Worm (Caenorhabditis elegans) whole organism, L1 larva: Measurements from ENCODE around the gene tbg-1.

Experiments
- C04F5.9 ChIP-seq: sonication (generic microtip); optimal IDR thresholded peaks from 2 replicates; lab custom pipeline; 2016; ENCODE audit warnings: missing genetic modification characterization, missing compliant biosample characterization
- C16A3.4 ChIP-seq: fragments of 150-350 bp; optimal IDR thresholded peaks from 2 replicates; lab custom pipeline; 2014; ENCODE audit warnings: missing biosample characterization, missing genetic modification characterization
- F16B12.6 ChIP-seq: fragments of 150-350 bp; optimal IDR thresholded peaks from 2 replicates; lab custom pipeline; 2014; ENCODE audit warnings: missing biosample characterization, missing genetic modification characterization
- Y116A8C.19 ChIP-seq: sonication (generic microtip); optimal IDR thresholded peaks from 2 replicates; lab custom pipeline; 2016; ENCODE audit warnings: missing compliant biosample characterization, missing genetic modification characterization, borderline replicate concordance
- aha-1 ChIP-seq: fragments of 150-350 bp; optimal IDR thresholded peaks from 2 replicates; lab custom pipeline; 2014; ENCODE audit warnings: missing biosample characterization, missing genetic modification characterization
- alr-1 ChIP-seq: fragments of 200-800 bp; sonication (Bioruptor generic); optimal IDR thresholded peaks from 2 replicates; lab custom pipeline; 2018; ENCODE audit warnings: borderline replicate concordance, mild to moderate bottlenecking, missing genetic modification characterization, missing compliant biosample characterization
- ama-1 ChIP-seq: fragments of 150-350 bp; optimal IDR thresholded peaks from 2 replicates; lab custom pipeline; 2014
- blmp-1 ChIP-seq: fragments of 150-350 bp; optimal IDR thresholded peaks from 2 replicates; lab custom pipeline; 2014; ENCODE audit warnings: missing biosample characterization, missing genetic modification characterization
- ceh-8 ChIP-seq: fragments of 200-800 bp; sonication (Bioruptor generic); optimal IDR thresholded peaks from 2 replicates; lab custom pipeline; 2018; ENCODE audit warnings: mild to moderate bottlenecking, missing genetic modification characterization, moderate library complexity, missing compliant biosample characterization
- ceh-88 ChIP-seq: fragments of 200-800 bp; sonication (Bioruptor generic); IDR thresholded peaks from 2 replicates; pipeline ENCODE4 v1.3.6; 2022; ENCODE audit warnings: missing genetic modification characterization, missing compliant biosample characterization
- ces-1 ChIP-seq: fragments of 150-350 bp; optimal IDR thresholded peaks from 2 replicates; lab custom pipeline; 2014; ENCODE audit warnings: missing biosample characterization, missing genetic modification reagents, missing genetic modification characterization
- dpl-1 ChIP-seq, 3 experiments: fragments of 150-350 bp in 2 of 3; sonication (generic microtip) in 1 of 3; optimal IDR thresholded peaks; 2 replicates each; lab custom pipeline; 2014 to 2017; ENCODE audit warnings: missing biosample characterization in 3 of 3, missing genetic modification characterization in 3 of 3, missing genetic modification reagents in 3 of 3
- efl-1 ChIP-seq, 4 experiments: fragments of 150-350 bp; optimal IDR thresholded peaks in 3 of 4; peaks in 1 of 4; 1 replicate in 1 of 4; 2 replicates in 3 of 4; lab custom pipeline; 2014; ENCODE audit warnings: missing biosample characterization in 2 of 4, missing genetic modification characterization in 2 of 4, missing genetic modification reagents in 2 of 4
- efl-3 ChIP-seq: fragments of 200-800 bp; sonication (Bioruptor generic); optimal IDR thresholded peaks from 2 replicates; lab custom pipeline; 2018; ENCODE audit warnings: mild to moderate bottlenecking, missing genetic modification characterization, missing compliant biosample characterization
- egl-27 ChIP-seq, 2 experiments: fragments of 150-350 bp in 1 of 2; sonication (generic microtip); optimal IDR thresholded peaks; 3 replicates each; lab custom pipeline; 2017 to 2018; ENCODE audit warnings: missing biosample characterization in 2 of 2, missing genetic modification characterization in 2 of 2, missing genetic modification reagents in 2 of 2
- fkh-8 ChIP-seq: sonication (generic microtip); optimal IDR thresholded peaks from 2 replicates; lab custom pipeline; 2016; ENCODE audit warnings: mild to moderate bottlenecking, missing genetic modification characterization, missing compliant biosample characterization
- hlh-4 ChIP-seq: sonication (generic microtip); optimal IDR thresholded peaks from 2 replicates; lab custom pipeline; 2016; ENCODE audit warnings: mild to moderate bottlenecking, missing genetic modification characterization, missing compliant biosample characterization
- jun-1 ChIP-seq: fragments of 150-350 bp; optimal IDR thresholded peaks from 2 replicates; lab custom pipeline; 2014; ENCODE audit warnings: missing biosample characterization, missing genetic modification reagents, missing genetic modification characterization
- lin-14 ChIP-seq: fragments of 200-800 bp; sonication (Bioruptor generic); optimal IDR thresholded peaks from 2 replicates; lab custom pipeline; 2018; ENCODE audit warnings: mild to moderate bottlenecking, missing genetic modification characterization, moderate library complexity, missing compliant biosample characterization
- lin-15B ChIP-seq: fragments of 150-350 bp; sonication (generic microtip); optimal IDR thresholded peaks from 3 replicates; lab custom pipeline; 2014; ENCODE audit warnings: missing biosample characterization, missing genetic modification characterization
- lin-35 ChIP-seq, 2 experiments: fragments of 150-350 bp; optimal IDR thresholded peaks; 2 replicates each; lab custom pipeline; 2014; ENCODE audit warnings: missing biosample characterization in 2 of 2, missing genetic modification characterization in 2 of 2, missing genetic modification reagents in 2 of 2
- lir-3 ChIP-seq: sonication (generic microtip); optimal IDR thresholded peaks from 2 replicates; lab custom pipeline; 2016; ENCODE audit warnings: mild to moderate bottlenecking, missing genetic modification characterization, moderate library complexity, missing compliant biosample characterization; ENCODE audit not compliant: poor library complexity
- lsy-2 ChIP-seq, 2 experiments: fragments of 150-350 bp; optimal IDR thresholded peaks; 2 replicates each; lab custom pipeline; 2014; ENCODE audit warnings: missing biosample characterization in 2 of 2, missing genetic modification characterization in 2 of 2
- mab-9 ChIP-seq: fragments of 200-800 bp; sonication (Bioruptor generic); IDR thresholded peaks from 2 replicates; pipeline ENCODE4 v1.3.6; 2022; ENCODE audit warnings: missing genetic modification reagents, missing genetic modification characterization, missing compliant biosample characterization
- mdl-1 ChIP-seq, 2 experiments: fragments of 150-350 bp; optimal IDR thresholded peaks; 2 replicates each; lab custom pipeline; 2014 to 2017; ENCODE audit warnings: missing biosample characterization in 2 of 2, missing genetic modification characterization in 2 of 2, inconsistent platforms in 1 of 2
- nhr-19 ChIP-seq: fragments of 200-800 bp; sonication (Bioruptor generic); conservative IDR thresholded peaks from 2 replicates; pipeline ENCODE4 v1.3.6; 2022; ENCODE audit warnings: missing genetic modification characterization, missing compliant biosample characterization
- nhr-20 ChIP-seq: sonication (generic microtip); optimal IDR thresholded peaks from 2 replicates; lab custom pipeline; 2016; ENCODE audit warnings: mild to moderate bottlenecking, missing genetic modification characterization, missing compliant biosample characterization
- nhr-237 ChIP-seq: fragments of 150-350 bp; optimal IDR thresholded peaks from 2 replicates; lab custom pipeline; 2014; ENCODE audit warnings: missing biosample characterization, missing genetic modification characterization
- nhr-28 ChIP-seq: fragments of 150-350 bp; optimal IDR thresholded peaks from 2 replicates; lab custom pipeline; 2014; ENCODE audit warnings: missing biosample characterization, missing genetic modification characterization
- nhr-47 ChIP-seq: sonication (generic microtip); optimal IDR thresholded peaks from 2 replicates; lab custom pipeline; 2016; ENCODE audit warnings: mild to moderate bottlenecking, missing genetic modification characterization, moderate library complexity, missing compliant biosample characterization
- nhr-71 ChIP-seq: sonication (generic microtip); optimal IDR thresholded peaks from 2 replicates; lab custom pipeline; 2016; ENCODE audit warnings: mild to moderate bottlenecking, missing genetic modification characterization, moderate library complexity, missing compliant biosample characterization
- nhr-76 ChIP-seq: sonication (generic microtip); optimal IDR thresholded peaks from 2 replicates; lab custom pipeline; 2017; ENCODE audit warnings: missing biosample characterization, missing genetic modification characterization
- nhr-77 ChIP-seq: fragments of 150-350 bp; optimal IDR thresholded peaks from 2 replicates; lab custom pipeline; 2014; ENCODE audit warnings: missing biosample characterization, missing genetic modification characterization
- nhr-84 ChIP-seq: sonication (generic microtip); optimal IDR thresholded peaks from 2 replicates; lab custom pipeline; 2017; ENCODE audit warnings: missing biosample characterization, missing genetic modification characterization
- nhr-85 ChIP-seq: sonication (generic microtip); peaks from one replicate; lab custom pipeline; 2016; ENCODE audit warnings: missing genetic modification characterization, inconsistent platforms, missing compliant biosample characterization
- pag-3 ChIP-seq: sonication (generic microtip); optimal IDR thresholded peaks from 2 replicates; lab custom pipeline; 2017; ENCODE audit warnings: missing genetic modification characterization, mild to moderate bottlenecking, missing compliant biosample characterization, antibody characterized with exemption, borderline replicate concordance; ENCODE audit not compliant: insufficient read depth
- skn-1 ChIP-seq: fragments of 150-350 bp; optimal IDR thresholded peaks from 2 replicates; lab custom pipeline; 2014; ENCODE audit warnings: missing biosample characterization, missing genetic modification characterization
- snpc-4 ChIP-seq: fragments of 150-350 bp; optimal IDR thresholded peaks from 2 replicates; lab custom pipeline; 2014; ENCODE audit warnings: missing biosample characterization, missing genetic modification characterization
- snu-23 ChIP-seq: sonication (generic microtip); optimal IDR thresholded peaks from 2 replicates; lab custom pipeline; 2016; ENCODE audit warnings: missing genetic modification characterization, missing compliant biosample characterization
- sox-4 ChIP-seq: sonication (generic microtip); optimal IDR thresholded peaks from 2 replicates; lab custom pipeline; 2016; ENCODE audit warnings: missing genetic modification characterization, missing compliant biosample characterization
- tbx-2 ChIP-seq: sonication (generic microtip); optimal IDR thresholded peaks from 2 replicates; lab custom pipeline; 2016; ENCODE audit warnings: missing genetic modification characterization, missing compliant biosample characterization
- unc-62 ChIP-seq: fragments of 150-350 bp; optimal IDR thresholded peaks from 2 replicates; lab custom pipeline; 2014; ENCODE audit warnings: missing biosample characterization, missing genetic modification reagents, missing genetic modification characterization
- unc-86 ChIP-seq: sonication (generic microtip); optimal IDR thresholded peaks from 2 replicates; lab custom pipeline; 2016; ENCODE audit warnings: missing genetic modification characterization, missing compliant biosample characterization
- vab-15 ChIP-seq: sonication (generic microtip); optimal IDR thresholded peaks from 2 replicates; lab custom pipeline; 2017; ENCODE audit warnings: missing genotype, mild to moderate bottlenecking, missing genetic modification characterization, missing compliant biosample characterization
- xbp-1 ChIP-seq: sonication (generic microtip); optimal IDR thresholded peaks from 2 replicates; lab custom pipeline; 2016; ENCODE audit warnings: missing genetic modification characterization, missing compliant biosample characterization
- zag-1 ChIP-seq: fragments of 150-350 bp; optimal IDR thresholded peaks from 2 replicates; lab custom pipeline; 2014; ENCODE audit warnings: missing biosample characterization, missing genetic modification characterization
- ztf-11 ChIP-seq, 2 experiments: sonication (generic microtip); optimal IDR thresholded peaks; 2 replicates each; lab custom pipeline; 2016 to 2017; ENCODE audit warnings: missing genetic modification characterization in 2 of 2, missing biosample characterization in 1 of 2, missing compliant biosample characterization in 1 of 2
- ztf-4 ChIP-seq: fragments of 150-350 bp; optimal IDR thresholded peaks from 2 replicates; lab custom pipeline; 2014; ENCODE audit warnings: missing biosample characterization, missing genetic modification characterization

The tbg-1 gene

DNA sequence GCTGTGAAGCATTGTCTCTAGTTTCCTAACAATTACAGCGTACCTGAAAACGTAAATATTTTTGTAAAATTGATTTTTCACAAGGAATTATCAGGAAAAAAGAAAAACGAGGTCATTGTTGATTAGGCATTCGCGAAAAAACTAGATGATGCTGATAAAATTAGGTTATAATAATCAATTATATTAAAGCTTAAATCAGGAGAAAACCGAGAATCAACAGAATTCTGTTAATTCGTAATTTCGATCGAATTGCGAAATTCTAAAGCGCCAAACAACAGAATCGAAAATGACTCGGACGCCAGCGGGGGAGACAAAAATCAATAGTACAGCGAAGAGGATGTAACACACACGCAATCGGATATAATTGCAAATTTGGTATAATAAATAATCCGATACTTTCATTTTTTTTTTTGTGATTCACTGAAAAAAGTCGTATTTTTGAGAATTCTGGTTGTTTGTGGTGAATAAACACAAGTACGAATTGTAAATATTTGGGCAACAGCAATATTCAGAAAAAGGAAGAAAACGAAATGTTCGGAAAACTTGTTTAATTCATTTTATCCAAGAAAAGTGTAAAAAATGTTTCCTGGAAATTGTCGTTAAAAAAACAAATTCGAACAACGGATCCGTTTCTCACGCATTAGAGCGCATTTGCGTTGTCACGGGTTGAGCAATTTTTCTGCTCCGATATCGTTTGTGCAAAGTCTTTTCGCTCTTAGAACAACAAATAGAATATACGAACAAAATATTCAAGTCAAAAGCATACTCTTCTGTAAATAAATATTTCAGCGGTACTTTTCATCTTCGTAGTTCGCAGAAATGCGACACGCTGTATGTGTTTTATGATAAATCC is 48.7 kb downstream of the tbg-1 start, which contains the start of gene ced-7:
ced-7 (minus strand) TSS at position 51 of the 853 bp plus-strand sequence.
- TF ChIP-seq C16A3.4 (tag; lab: Kevin White, UChicago) = peak; percentile 42
- TF ChIP-seq nhr-77 = no peak
- peak; percentile 74 for TF ChIP-seq lin-14 (GFP tag; lab: Kevin White, UChicago)
- TF ChIP-seq ceh-88 (GFP tag; lab: Robert Waterston, UW) = no peak
- peak in 2 of 3 experiments; percentile 4 to 52 for TF ChIP-seq dpl-1 (GFP tag; optimal IDR thresholded peaks at IDR 0.05; lab: Kevin White, UChicago)
- no peak for TF ChIP-seq nhr-19
- TF ChIP-seq blmp-1 (tag; lab: Kevin White, UChicago) = peak; percentile 57
- no peak for TF ChIP-seq snpc-4 (tag; lab: Kevin White, UChicago)
- no peak for TF ChIP-seq snu-23 (GFP tag; lab: Kevin White, UChicago)
- no peak for TF ChIP-seq mab-9
- TF ChIP-seq tbx-2 (tag; lab: Kevin White, UChicago) = no peak
- TF ChIP-seq efl-1 (optimal IDR thresholded peaks at IDR 0.05; lab: Kevin White, UChicago) = peak; percentile 30 to 39
- peak; percentile 49 to 92 for TF ChIP-seq efl-1 (GFP tag; optimal IDR thresholded peaks at IDR 0.05 in 1 of 2; lab: Kevin White, UChicago)
- TF ChIP-seq efl-3 = no peak
- peak; percentile 26 to 52 for TF ChIP-seq lsy-2 (tag; optimal IDR thresholded peaks at IDR 0.05; lab: Kevin White, UChicago)
- TF ChIP-seq unc-86 = peak; percentile 22
- no peak for TF ChIP-seq aha-1 (tag; lab: Kevin White, UChicago)
- peak; percentile 15 to 37 for TF ChIP-seq lin-35 (GFP tag; optimal IDR thresholded peaks at IDR 0.05; lab: Kevin White, UChicago)
- peak; percentile 11 for TF ChIP-seq nhr-47 (tag; lab: Kevin White, UChicago)
- TF ChIP-seq skn-1 (tag; lab: Kevin White, UChicago) = no peak
- TF ChIP-seq nhr-85 (tag; lab: Kevin White, UChicago) = peak; percentile 14
- TF ChIP-seq lin-15B (tag; lab: Kevin White, UChicago) = no peak
- TF ChIP-seq sox-4 (tag; lab: Kevin White, UChicago) = no peak
- TF ChIP-seq ztf-11 (tag; optimal IDR thresholded peaks at IDR 0.05; lab: Kevin White, UChicago) = no peak
- no peak for TF ChIP-seq Y116A8C.19
- no peak for TF ChIP-seq ztf-4
- TF ChIP-seq alr-1 (tag; lab: Kevin White, UChicago) = no peak
- TF ChIP-seq nhr-76 = no peak
- no peak for TF ChIP-seq ceh-8 (GFP tag; lab: Kevin White, UChicago)
- no peak for TF ChIP-seq nhr-237 (tag; lab: Kevin White, UChicago)
- TF ChIP-seq nhr-28 (tag; lab: Kevin White, UChicago) = no peak
- peak; percentile 46 for TF ChIP-seq nhr-71 (tag; lab: Kevin White, UChicago)
- TF ChIP-seq mdl-1 (tag; optimal IDR thresholded peaks at IDR 0.05; lab: Kevin White, UChicago) = no peak
- no peak for TF ChIP-seq lir-3
- TF ChIP-seq egl-27 (tag; optimal IDR thresholded peaks at IDR 0.05; lab: Kevin White, UChicago) = no peak
- TF ChIP-seq pag-3 = no peak
- TF ChIP-seq unc-62 = no peak
- TF ChIP-seq F16B12.6 = peak; percentile 8
- TF ChIP-seq ces-1 = no peak
- TF ChIP-seq ama-1 (lab: Kevin White, UChicago) = no peak
- TF ChIP-seq nhr-84 (tag; lab: Kevin White, UChicago) = no peak
- TF ChIP-seq hlh-4 = no peak
- no peak for TF ChIP-seq C04F5.9 (tag; lab: Kevin White, UChicago)
- TF ChIP-seq xbp-1 (tag; lab: Kevin White, UChicago) = no peak
- TF ChIP-seq vab-15 (tag; lab: Kevin White, UChicago) = no peak
- TF ChIP-seq jun-1 (tag; lab: Kevin White, UChicago) = no peak
- TF ChIP-seq fkh-8 (tag; lab: Kevin White, UChicago) = peak; percentile 75
- TF ChIP-seq nhr-20 (tag; lab: Kevin White, UChicago) = peak; percentile 9
- no peak for TF ChIP-seq zag-1
